Worm (Caenorhabditis elegans): Measurements from ENCODE around the gene C49H3.16.

Gene C49H3.16

ce11 chrIV:7881166-7881565 lies 39.1 kb upstream of the C49H3.16 start:
- TF ChIP-seq sox-2 (GFP tag; IDR thresholded peaks at IDR 0.05) (no peak), rnt-1 (tag; optimal IDR thresholded peaks at IDR 0.05) (no peak), fax-1 (tag; optimal IDR thresholded peaks at IDR 0.05) (no peak), ahr-1 (tag; optimal IDR thresholded peaks at IDR 0.05) (no peak), pros-1 (tag; optimal IDR thresholded peaks at IDR 0.05) (no peak), hlh-30 (tag; optimal IDR thresholded peaks at IDR 0.05; ENCODE audit: insufficient read depth) (no peak), pag-3 (tag; optimal IDR thresholded peaks at IDR 0.05; ENCODE audit: borderline replicate concordance) (no peak), ttx-3 (tag; optimal IDR thresholded peaks at IDR 0.05) (no peak), ceh-31 (tag; optimal IDR thresholded peaks at IDR 0.05) (no peak), ceh-2 (tag; optimal IDR thresholded peaks at IDR 0.05) (no peak), C08G9.2 (tag; optimal IDR thresholded peaks at IDR 0.05) (no peak), ceh-24 (tag; optimal IDR thresholded peaks at IDR 0.05) (no peak), unc-86 (tag; optimal IDR thresholded peaks at IDR 0.05) (no peak)

DNA sequence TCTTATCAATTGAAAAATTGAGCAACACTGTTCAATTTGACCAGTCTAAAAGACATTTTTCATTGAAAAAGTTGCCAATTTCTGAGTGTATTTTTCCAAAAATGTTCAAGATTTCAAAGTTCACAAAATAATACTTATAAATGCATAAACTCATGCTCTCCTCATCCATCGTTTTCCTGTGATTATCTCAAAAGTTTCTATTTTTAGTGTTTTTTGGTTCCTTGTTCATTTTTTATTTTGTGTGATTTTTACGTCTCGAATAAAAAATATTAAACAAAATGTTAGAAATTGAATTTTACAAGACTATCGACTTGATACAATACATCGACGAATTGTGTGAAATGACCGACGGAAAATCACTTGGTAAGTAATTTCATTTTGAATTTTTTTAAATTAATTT lies 38.5 kb upstream of the C49H3.16 start, which contains the start of gene atic-1:
atic-1 (plus strand) TSS at position 301 of the 400 bp plus-strand sequence.
- TF ChIP-seq ceh-31 (tag; optimal IDR thresholded peaks at IDR 0.05) (no peak), hlh-8 (tag; optimal IDR thresholded peaks at IDR 0.05) (no peak), C38D4.7 (GFP tag; optimal IDR thresholded peaks at IDR 0.05) (no peak), ceh-6 (GFP tag; optimal IDR thresholded peaks at IDR 0.05) (no peak), mec-3 (tag; optimal IDR thresholded peaks at IDR 0.05; ENCODE audit: borderline replicate concordance) (no peak), ets-4 (tag; optimal IDR thresholded peaks at IDR 0.05) (no peak), K09A11.1 (tag; optimal IDR thresholded peaks at IDR 0.05; ENCODE audit: insufficient read depth) (no peak), fkh-10 (GFP tag; optimal IDR thresholded peaks at IDR 0.05) (no peak), gmeb-2 (tag; optimal IDR thresholded peaks at IDR 0.05) (no peak), unc-42 (tag; optimal IDR thresholded peaks at IDR 0.05) (no peak), ceh-19 (GFP tag; optimal IDR thresholded peaks at IDR 0.05) (no peak), ztf-16 (tag; optimal IDR thresholded peaks at IDR 0.05) (no peak), ref-2 (tag; optimal IDR thresholded peaks at IDR 0.05) (no peak), zip-5 (tag; optimal IDR thresholded peaks at IDR 0.05) (no peak), ceh-24 (tag; optimal IDR thresholded peaks at IDR 0.05) (no peak), ceh-18 (tag; optimal IDR thresholded peaks at IDR 0.05) (no peak), tbx-2 (tag; optimal IDR thresholded peaks at IDR 0.05) (no peak), ceh-9 (tag; optimal IDR thresholded peaks at IDR 0.05) (no peak)

DNA sequence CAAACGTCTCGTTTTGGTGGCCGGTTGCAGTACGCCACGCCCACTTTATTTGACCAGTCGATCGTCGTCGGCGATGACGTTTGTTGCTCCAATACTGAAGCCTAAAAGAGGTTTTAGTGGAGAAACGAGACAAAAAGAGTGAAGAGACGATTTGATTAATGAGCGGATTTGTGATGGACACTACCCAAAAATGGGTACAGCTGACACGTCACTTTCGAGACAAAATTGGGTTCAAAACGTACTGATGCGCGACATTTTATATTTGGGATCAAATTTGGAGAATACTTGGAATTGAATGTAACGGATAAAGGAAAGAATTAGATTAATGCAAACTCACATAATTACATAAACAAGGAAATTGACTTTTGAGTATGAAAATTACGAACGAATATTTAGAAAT lies 22.8 kb upstream of the C49H3.16 start, which contains the start of gene ilys-4:
ilys-4 (minus strand) TSS at position 101 of the 400 bp plus-strand sequence.
- TF ChIP-seq pat-9 (tag; optimal IDR thresholded peaks at IDR 0.05) (no peak), ceh-31 (tag; optimal IDR thresholded peaks at IDR 0.05) (no peak), lin-11 (tag; optimal IDR thresholded peaks at IDR 0.05) (no peak), unc-3 (GFP tag; conservative IDR thresholded peaks at IDR 0.05) (no peak), unc-3 (tag; optimal IDR thresholded peaks at IDR 0.05) (no peak), dve-1 (tag; optimal IDR thresholded peaks at IDR 0.05) (no peak), ceh-18 (tag; optimal IDR thresholded peaks at IDR 0.05) (no peak), fkh-6 (tag; optimal IDR thresholded peaks at IDR 0.05) (no peak), lim-6 (tag; optimal IDR thresholded peaks at IDR 0.05) (no peak), K09A11.1 (tag; optimal IDR thresholded peaks at IDR 0.05; ENCODE audit: insufficient read depth) (no peak), hlh-15 (tag; optimal IDR thresholded peaks at IDR 0.05) (no peak), ceh-48 (tag; optimal IDR thresholded peaks at IDR 0.05) (no peak), C38D4.7 (GFP tag; optimal IDR thresholded peaks at IDR 0.05) (no peak), hlh-30 (tag; optimal IDR thresholded peaks at IDR 0.05; ENCODE audit: insufficient read depth) (no peak), pha-4 (tag; optimal IDR thresholded peaks at IDR 0.05) (no peak)

All from whole organism, late embryonic.